Worm (Caenorhabditis elegans): ENCODE measurements around the gene cTel54X.2.

DNA sequence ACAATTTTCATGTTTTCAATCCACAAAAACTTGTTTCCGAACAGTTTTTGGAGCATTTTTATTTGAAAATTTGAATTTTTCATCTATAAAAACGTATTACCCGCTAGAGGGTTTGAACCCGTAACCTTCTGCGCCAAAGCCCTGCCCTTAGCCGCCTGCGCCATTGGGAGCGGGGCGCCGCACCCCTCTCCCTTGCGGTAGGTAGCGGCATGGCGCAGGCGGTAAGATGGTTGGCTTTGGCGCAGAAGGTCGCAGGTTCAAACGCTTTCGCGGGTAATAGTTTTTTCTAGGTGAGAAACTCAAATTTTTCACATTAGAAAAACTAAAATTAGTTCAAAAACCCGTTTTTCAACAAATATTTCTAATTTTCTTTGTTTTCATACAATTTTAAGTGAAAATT lies 48.5 kb downstream of the cTel54X.2 start:
- TF ChIP-seq cog-1 (tag; optimal IDR thresholded peaks at IDR 0.05): no peak
- TF ChIP-seq tab-1 (GFP tag; IDR thresholded peaks at IDR 0.05): no peak
- TF ChIP-seq klf-2 (GFP tag; conservative IDR thresholded peaks at IDR 0.05): no peak
- TF ChIP-seq ztf-29 (GFP tag; IDR thresholded peaks at IDR 0.05): no peak
- no peak for TF ChIP-seq flt-1 (GFP tag; IDR thresholded peaks at IDR 0.05)
- no peak for TF ChIP-seq ref-1 (GFP tag; conservative IDR thresholded peaks at IDR 0.05)
